Worm (Caenorhabditis elegans): ENCODE results near the gene T12D8.5.

The T12D8.5 gene

ce11 chrIII:13606016-13606530, 20.5 kb downstream of the T12D8.5 start, which contains the start of gene act-5 (continued):
- TF ChIP-seq cebp-1 (GFP tag; IDR thresholded peaks at IDR 0.05) = no peak
- TF ChIP-seq cebp-1 (tag; optimal IDR thresholded peaks at IDR 0.05) = peak; percentile 5
- TF ChIP-seq hmg-20 (GFP tag; IDR thresholded peaks at IDR 0.05) = no peak
- no peak for TF ChIP-seq ama-1 (optimal IDR thresholded peaks at IDR 0.05)
- no peak for TF ChIP-seq ama-1 (GFP tag; optimal IDR thresholded peaks at IDR 0.05)
- 0 out of 2 replicates have a peak, but pooled peaks have one; percentile 9 for TF ChIP-seq dox-1 (GFP tag; IDR thresholded peaks at IDR 0.05)
- no peak for TF ChIP-seq repo-1 (tag; optimal IDR thresholded peaks at IDR 0.05)
- TF ChIP-seq atf-7 (tag; optimal IDR thresholded peaks at IDR 0.05) = peak; percentile 77
- TF ChIP-seq bed-2 (GFP tag; IDR thresholded peaks at IDR 0.05) = no peak
- TF ChIP-seq nfya-1 (tag; optimal IDR thresholded peaks at IDR 0.05; ENCODE audit: borderline replicate concordance, insufficient read depth) = no peak
- TF ChIP-seq F52B5.7 (tag; optimal IDR thresholded peaks at IDR 0.05) = no peak
- TF ChIP-seq zfh-2 (GFP tag; conservative IDR thresholded peaks at IDR 0.05) = no peak
- TF ChIP-seq snpc-4 (GFP tag; optimal IDR thresholded peaks at IDR 0.05) = no peak
- no peak for TF ChIP-seq snpc-4 (tag; optimal IDR thresholded peaks at IDR 0.05)
- TF ChIP-seq Y95B8A.8 (GFP tag; IDR thresholded peaks at IDR 0.05) = no peak
- no peak for TF ChIP-seq egl-18 (GFP tag; IDR thresholded peaks at IDR 0.05)
- no peak for TF ChIP-seq nhr-90 (tag; optimal IDR thresholded peaks at IDR 0.05)
- TF ChIP-seq madf-10 (tag; optimal IDR thresholded peaks at IDR 0.05) = peak; percentile 24
- no peak for TF ChIP-seq zim-3 (tag; optimal IDR thresholded peaks at IDR 0.05)
- no peak for TF ChIP-seq akir-1 (GFP tag; optimal IDR thresholded peaks at IDR 0.05)
- TF ChIP-seq mes-4 (tag; optimal IDR thresholded peaks at IDR 0.05) = no peak
- TF ChIP-seq ztf-28 (GFP tag; IDR thresholded peaks at IDR 0.05) = no peak

- TF ChIP-seq egrh-3 (GFP tag; IDR thresholded peaks at IDR 0.05) (peak; percentile 64; the same call in 1 of the 2 replicates), cebp-2 (GFP tag; IDR thresholded peaks at IDR 0.05) (0 out of 2 replicates have a peak, but pooled peaks have one; percentile 36), unc-62 (GFP tag; optimal IDR thresholded peaks at IDR 0.05) (no peak), ztf-6 (GFP tag; IDR thresholded peaks at IDR 0.05) (no peak), zfh-2 (GFP tag; conservative IDR thresholded peaks at IDR 0.05) (peak; percentile 85)
These were observed 21.8 kb downstream of the T12D8.5 start for ce11 chrIII:13604834-13605233.

ce11 chrIII:13600254-13600653, 26.3 kb downstream of the T12D8.5 start:
- no peak; the same call in 1 of the 2 replicates for TF ChIP-seq egrh-3 (GFP tag; IDR thresholded peaks at IDR 0.05)
- peak; percentile 24 for TF ChIP-seq snpc-1.1 (tag; optimal IDR thresholded peaks at IDR 0.05; ENCODE audit: insufficient read depth)
- 0 out of 2 replicates have a peak, but pooled peaks have one; percentile 18 for TF ChIP-seq pbrm-1 (GFP tag; IDR thresholded peaks at IDR 0.05)
- TF ChIP-seq snpc-4 (GFP tag; optimal IDR thresholded peaks at IDR 0.05) = no peak
- peak in 2 of 4 experiments; percentile 36 to 84 for TF ChIP-seq snpc-4 (tag; optimal IDR thresholded peaks at IDR 0.05)
- no peak for TF ChIP-seq ztf-22 (GFP tag; optimal IDR thresholded peaks at IDR 0.05)

- 0 out of 2 replicates have a peak, but pooled peaks have one; percentile 39 for TF ChIP-seq cebp-2 (GFP tag; IDR thresholded peaks at IDR 0.05)
- 0 out of 2 replicates have a peak, but pooled peaks have one; percentile 14 for TF ChIP-seq D2030.7 (GFP tag; IDR thresholded peaks at IDR 0.05)
- peak; percentile 38; the same call in 1 of the 2 replicates for TF ChIP-seq ztf-28 (GFP tag; IDR thresholded peaks at IDR 0.05)
- peak; percentile 77; the same call in 1 of the 2 replicates for TF ChIP-seq egl-18 (GFP tag; IDR thresholded peaks at IDR 0.05)
These were observed 41.5 kb downstream of the T12D8.5 start for ce11 chrIII:13585136-13585535.

- TF ChIP-seq T07F8.4 (tag; optimal IDR thresholded peaks at IDR 0.05) (no peak), sea-2 (GFP tag; IDR thresholded peaks at IDR 0.05) (no peak), nhr-27 (tag; optimal IDR thresholded peaks at IDR 0.05) (no peak), hlh-12 (tag; optimal IDR thresholded peaks at IDR 0.05) (no peak), egrh-3 (GFP tag; IDR thresholded peaks at IDR 0.05) (peak; percentile 18; the same call in 1 of the 2 replicates), ztf-18 (tag; optimal IDR thresholded peaks at IDR 0.05) (no peak), zfh-2 (GFP tag; conservative IDR thresholded peaks at IDR 0.05) (peak; percentile 80), madf-10 (tag; optimal IDR thresholded peaks at IDR 0.05) (no peak), rpc-1 (optimal IDR thresholded peaks at IDR 0.05) (no peak), rpc-1 (tag; optimal IDR thresholded peaks at IDR 0.05) (no peak), lin-54 (GFP tag; optimal IDR thresholded peaks at IDR 0.05) (no peak)
These were observed 44.9 kb downstream of the T12D8.5 start for ce11 chrIII:13581727-13582126.
